Worm (Caenorhabditis elegans): Measurements from ENCODE around the gene hyls-1.

DNA sequence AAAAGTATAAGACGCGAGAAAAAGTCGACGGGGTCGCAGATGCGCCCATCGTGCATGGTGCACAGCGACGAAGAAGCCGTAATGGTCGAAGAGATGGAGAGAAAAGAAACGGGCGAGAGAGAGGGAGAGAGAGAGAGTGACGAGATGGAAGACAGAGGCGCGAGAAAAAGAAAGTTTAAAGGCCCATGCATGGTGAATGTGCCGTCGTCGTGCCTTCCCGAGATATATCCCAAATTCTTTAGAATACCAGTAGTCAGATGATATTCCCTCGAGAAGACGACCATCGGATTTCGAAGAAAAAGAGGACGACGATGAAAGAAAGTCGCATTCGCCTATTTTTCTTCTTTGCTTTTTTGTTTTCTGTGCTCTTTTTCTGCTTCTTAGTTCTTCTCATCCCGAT is 21.2 kb upstream of the hyls-1 start:
- TF ChIP-seq ama-1 (optimal IDR thresholded peaks at IDR 0.05): no peak
- no peak for TF ChIP-seq ama-1 (GFP tag; optimal IDR thresholded peaks at IDR 0.05)
- no peak for TF ChIP-seq F39B2.1 (GFP tag; IDR thresholded peaks at IDR 0.05)
- TF ChIP-seq aptf-3 (GFP tag; IDR thresholded peaks at IDR 0.05): no peak
- no peak for TF ChIP-seq nhr-90 (tag; optimal IDR thresholded peaks at IDR 0.05)
- TF ChIP-seq unc-62 (GFP tag; optimal IDR thresholded peaks at IDR 0.05): no peak
- TF ChIP-seq ets-4 (GFP tag; optimal IDR thresholded peaks at IDR 0.05): no peak
- TF ChIP-seq nfyb-1 (GFP tag; IDR thresholded peaks at IDR 0.05): no peak
- no peak for TF ChIP-seq B0336.3 (GFP tag; IDR thresholded peaks at IDR 0.05)

All from whole organism, young adult.